Worm (Caenorhabditis elegans): ENCODE data around the gene B0391.14.

- TF ChIP-seq nhr-11 (tag; optimal IDR thresholded peaks at IDR 0.05): no peak
- TF ChIP-seq egl-27 (tag; optimal IDR thresholded peaks at IDR 0.05): no peak
- TF ChIP-seq ceh-82 (tag; optimal IDR thresholded peaks at IDR 0.05): no peak
- TF ChIP-seq nfya-1 (tag; optimal IDR thresholded peaks at IDR 0.05; ENCODE audit: insufficient read depth): no peak
- no peak for TF ChIP-seq pha-4 (tag; optimal IDR thresholded peaks at IDR 0.05)
- no peak for TF ChIP-seq hmg-11 (tag; optimal IDR thresholded peaks at IDR 0.05)
- TF ChIP-seq zag-1 (tag; optimal IDR thresholded peaks at IDR 0.05): no peak
- no peak for TF ChIP-seq nhr-77 (tag; optimal IDR thresholded peaks at IDR 0.05)
- TF ChIP-seq eor-1 (tag; optimal IDR thresholded peaks at IDR 0.05): no peak
- no peak for TF ChIP-seq lsy-12 (tag; optimal IDR thresholded peaks at IDR 0.05)
- no peak for TF ChIP-seq jun-1 (tag; optimal IDR thresholded peaks at IDR 0.05)
- TF ChIP-seq elt-1 (tag; optimal IDR thresholded peaks at IDR 0.05): no peak
- TF ChIP-seq sea-2 (GFP tag; optimal IDR thresholded peaks at IDR 0.05): no peak
Observed at ce11 chrV:15568381-15568780, 31.3 kb downstream of the B0391.14 start.

All from whole organism, L3 larva.